Fruit fly (Drosophila melanogaster): Measurements from ENCODE around the gene dind.

dm6 chr3R:18693611-18694010 is 16.3 kb upstream of the dind start, which contains the start of gene CG14300:
- TF ChIP-seq Pif1A (GFP tag; optimal IDR thresholded peaks at IDR 0.05) (no peak), Snoo (tag; optimal IDR thresholded peaks at IDR 0.05) (no peak), CG13204 (GFP tag; optimal IDR thresholded peaks at IDR 0.05) (no peak), rn (GFP tag; IDR thresholded peaks at IDR 0.05) (no peak), Ets98B (GFP tag; IDR thresholded peaks at IDR 0.05) (no peak), CG15710 (tag; optimal IDR thresholded peaks at IDR 0.05) (no peak), gl (tag; optimal IDR thresholded peaks at IDR 0.05) (no peak), CG9948 (tag; optimal IDR thresholded peaks at IDR 0.05) (no peak), CG32121 (GFP tag; IDR thresholded peaks at IDR 0.05) (no peak), fd96Ca (GFP tag; IDR thresholded peaks at IDR 0.05) (no peak), EcR (GFP tag; optimal IDR thresholded peaks at IDR 0.05) (no peak), CG10348 (GFP tag; IDR thresholded peaks at IDR 0.05) (no peak)
